Worm (Caenorhabditis elegans) whole organism, early embryonic: ENCODE measurements around the gene Y46E12A.2.

Experiments used
- B0310.2 ChIP-seq: sonication (generic microtip); optimal IDR thresholded peaks from 2 replicates; lab custom pipeline; 2016; ENCODE audit warnings: mild to moderate bottlenecking, missing genetic modification characterization, missing compliant biosample characterization
- F13C5.2 ChIP-seq: sonication (generic microtip); optimal IDR thresholded peaks from 2 replicates; lab custom pipeline; 2017; ENCODE audit warnings: mild to moderate bottlenecking, missing genetic modification characterization, inconsistent platforms, missing compliant biosample characterization
- aly-1 ChIP-seq: sonication (generic microtip); optimal IDR thresholded peaks from 2 replicates; lab custom pipeline; 2016; ENCODE audit warnings: missing genetic modification characterization, missing compliant biosample characterization
- ama-1 ChIP-seq: fragments of 150-350 bp; optimal IDR thresholded peaks from 2 replicates; lab custom pipeline; 2014
- ceh-13 ChIP-seq: fragments of 200-800 bp; sonication (Bioruptor generic); optimal IDR thresholded peaks from 2 replicates; lab custom pipeline; 2018; ENCODE audit warnings: mild to moderate bottlenecking, missing genetic modification characterization, missing compliant biosample characterization
- ceh-36 ChIP-seq: sonication (generic microtip); optimal IDR thresholded peaks from 2 replicates; lab custom pipeline; 2016; ENCODE audit warnings: missing genetic modification characterization, inconsistent platforms, missing compliant biosample characterization
- ets-7 ChIP-seq: sonication (generic microtip); optimal IDR thresholded peaks from 2 replicates; lab custom pipeline; 2016; ENCODE audit warnings: missing genotype, missing genetic modification characterization, missing compliant biosample characterization
- flt-1 ChIP-seq: fragments of 200-800 bp; sonication (Bioruptor generic); IDR thresholded peaks from 2 replicates; pipeline ENCODE4 v1.3.6; 2022; ENCODE audit warnings: missing genetic modification characterization, missing compliant biosample characterization
- hmbx-1 ChIP-seq: sonication (generic microtip); optimal IDR thresholded peaks from 2 replicates; lab custom pipeline; 2016; ENCODE audit warnings: mild to moderate bottlenecking, missing genetic modification characterization, missing compliant biosample characterization
- hmg-4 ChIP-seq: fragments of 200-800 bp; sonication (Bioruptor generic); optimal IDR thresholded peaks from 2 replicates; lab custom pipeline; 2018; ENCODE audit warnings: mild to moderate bottlenecking, missing genetic modification characterization, missing compliant biosample characterization
- hnd-1 ChIP-seq: sonication (generic microtip); optimal IDR thresholded peaks from 2 replicates; lab custom pipeline; 2016; ENCODE audit warnings: missing genetic modification characterization, missing compliant biosample characterization
- pes-1 ChIP-seq: fragments of 200-800 bp; sonication (Bioruptor generic); IDR thresholded peaks from 2 replicates; pipeline ENCODE4 v1.3.6; 2022; ENCODE audit warnings: missing genetic modification reagents, missing genetic modification characterization, missing compliant biosample characterization
- scrt-1 ChIP-seq: fragments of 200-800 bp; sonication (Bioruptor generic); IDR thresholded peaks from 2 replicates; pipeline ENCODE4 v1.3.6; 2022; ENCODE audit warnings: missing genetic modification characterization, missing compliant biosample characterization
- sea-1 ChIP-seq: fragments of 200-800 bp; sonication (Bioruptor generic); conservative IDR thresholded peaks from 2 replicates; pipeline ENCODE4 v1.3.6; 2022; ENCODE audit warnings: missing genetic modification characterization, missing compliant biosample characterization
- tbx-11 ChIP-seq: fragments of 200-800 bp; sonication (Bioruptor generic); IDR thresholded peaks from 2 replicates; pipeline ENCODE4 v1.3.6; 2022; ENCODE audit warnings: missing genetic modification characterization, missing compliant biosample characterization
- tbx-37 ChIP-seq: fragments of 200-800 bp; sonication (Bioruptor generic); conservative IDR thresholded peaks from 2 replicates; pipeline ENCODE4 v1.3.6; 2022; ENCODE audit warnings: missing genetic modification reagents, missing genetic modification characterization, missing compliant biosample characterization
- tra-4 ChIP-seq: sonication (generic microtip); optimal IDR thresholded peaks from 2 replicates; lab custom pipeline; 2017; ENCODE audit warnings: missing genetic modification characterization, missing compliant biosample characterization

Gene Y46E12A.2

DNA sequence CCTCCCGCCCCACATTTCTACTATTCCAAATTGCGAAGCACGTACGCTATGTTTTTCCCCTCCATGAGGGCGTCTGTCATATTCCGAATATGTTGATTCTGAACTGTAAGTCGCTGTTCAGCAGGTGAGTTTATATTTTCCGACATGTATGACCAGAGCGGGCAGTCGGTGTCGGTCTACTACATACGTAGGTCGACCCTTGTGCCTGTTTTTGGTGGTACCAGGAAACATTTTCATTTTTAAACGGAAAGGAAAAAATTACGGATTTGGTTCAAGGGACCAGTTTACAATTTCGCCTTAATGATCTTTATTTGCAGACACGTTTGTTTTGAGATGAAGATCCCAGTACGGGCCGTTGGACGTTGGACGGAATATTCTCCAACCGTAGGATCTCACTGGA is at the start of gene Y46E12A.2:
Y46E12A.2 (plus strand) TSS at position 301 of the 400 bp plus-strand sequence.
- TF ChIP-seq aly-1 (tag; lab: Kevin White, UChicago) (no peak), flt-1 (GFP tag; lab: Robert Waterston, UW) (no peak), ceh-36 (no peak), tra-4 (tag; lab: Kevin White, UChicago) (no peak), ets-7 (tag; lab: Kevin White, UChicago) (no peak), hmbx-1 (no peak), tbx-37 (GFP tag; lab: Robert Waterston, UW) (no peak), sea-1 (GFP tag; lab: Robert Waterston, UW) (no peak), B0310.2 (no peak), ama-1 (lab: Kevin White, UChicago) (no peak), pes-1 (GFP tag; lab: Robert Waterston, UW) (no peak), tbx-11 (GFP tag; lab: Robert Waterston, UW) (no peak), scrt-1 (GFP tag; lab: Robert Waterston, UW) (no peak), ceh-13 (no peak), hnd-1 (tag; lab: Kevin White, UChicago) (no peak), F13C5.2 (tag; lab: Kevin White, UChicago) (no peak), hmg-4 (GFP tag; lab: Kevin White, UChicago) (no peak)

- TF ChIP-seq hmg-4 (GFP tag; lab: Kevin White, UChicago) (no peak), flt-1 (GFP tag; lab: Robert Waterston, UW) (no peak), tbx-37 (GFP tag; lab: Robert Waterston, UW) (no peak), B0310.2 (no peak), scrt-1 (GFP tag; lab: Robert Waterston, UW) (no peak), ceh-36 (peak; percentile 94)
Measured at ce11 chrIII:1713991-1714611, 44.6 kb upstream of the Y46E12A.2 start.

DNA sequence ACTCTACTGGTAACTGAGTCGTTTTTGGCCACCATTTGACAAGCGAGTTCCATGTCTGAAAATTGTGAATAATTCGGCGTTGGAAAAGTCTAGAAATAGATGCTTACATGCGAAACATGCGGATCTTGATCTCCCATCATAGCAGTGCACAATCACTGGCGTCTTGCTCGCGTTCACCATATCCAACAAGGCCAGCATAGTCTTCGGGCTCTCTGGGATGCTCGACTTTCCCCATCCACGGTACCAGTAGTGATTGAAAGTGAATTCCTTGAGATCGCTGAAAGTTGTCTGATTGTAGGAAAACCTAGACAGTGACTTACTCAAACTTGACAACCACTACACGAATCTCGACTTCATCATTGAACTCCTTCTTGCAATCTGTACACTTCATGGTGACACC is 41.0 kb upstream of the Y46E12A.2 start:
- TF ChIP-seq aly-1 (tag; lab: Kevin White, UChicago) (no peak), tbx-11 (GFP tag; lab: Robert Waterston, UW) (no peak), B0310.2 (no peak), flt-1 (GFP tag; lab: Robert Waterston, UW) (no peak), tra-4 (tag; lab: Kevin White, UChicago) (no peak), sea-1 (GFP tag; lab: Robert Waterston, UW) (no peak), scrt-1 (GFP tag; lab: Robert Waterston, UW) (no peak), F13C5.2 (tag; lab: Kevin White, UChicago) (no peak), hnd-1 (tag; lab: Kevin White, UChicago) (no peak), ceh-36 (no peak), ets-7 (tag; lab: Kevin White, UChicago) (no peak), ama-1 (lab: Kevin White, UChicago) (no peak), pes-1 (GFP tag; lab: Robert Waterston, UW) (no peak), tbx-37 (GFP tag; lab: Robert Waterston, UW) (no peak), hmbx-1 (no peak), ceh-13 (no peak), hmg-4 (GFP tag; lab: Kevin White, UChicago) (no peak)

ce11 chrIII:1718800-1719199 is 39.9 kb upstream of the Y46E12A.2 start:
- TF ChIP-seq ceh-36: peak; percentile 90
- TF ChIP-seq tbx-37 (GFP tag; lab: Robert Waterston, UW): no peak

- TF ChIP-seq F13C5.2 (tag; lab: Kevin White, UChicago) (no peak), hmbx-1 (no peak), sea-1 (GFP tag; lab: Robert Waterston, UW) (no peak), pes-1 (GFP tag; lab: Robert Waterston, UW) (no peak), tbx-11 (GFP tag; lab: Robert Waterston, UW) (no peak), B0310.2 (no peak), aly-1 (tag; lab: Kevin White, UChicago) (no peak), ceh-36 (no peak), ceh-13 (no peak), tra-4 (tag; lab: Kevin White, UChicago) (no peak), tbx-37 (GFP tag; lab: Robert Waterston, UW) (no peak), scrt-1 (GFP tag; lab: Robert Waterston, UW) (no peak)
Measured at ce11 chrIII:1731850-1732249, 26.9 kb upstream of the Y46E12A.2 start.

- TF ChIP-seq hmg-4 (GFP tag; lab: Kevin White, UChicago) (no peak), tra-4 (tag; lab: Kevin White, UChicago) (no peak), ama-1 (lab: Kevin White, UChicago) (no peak), ceh-13 (no peak), hmbx-1 (no peak), ets-7 (tag; lab: Kevin White, UChicago) (no peak), hnd-1 (tag; lab: Kevin White, UChicago) (no peak), tbx-37 (GFP tag; lab: Robert Waterston, UW) (no peak), aly-1 (tag; lab: Kevin White, UChicago) (no peak), F13C5.2 (tag; lab: Kevin White, UChicago) (no peak), tbx-11 (GFP tag; lab: Robert Waterston, UW) (no peak), ceh-36 (no peak), flt-1 (GFP tag; lab: Robert Waterston, UW) (no peak), B0310.2 (no peak), sea-1 (GFP tag; lab: Robert Waterston, UW) (no peak), pes-1 (GFP tag; lab: Robert Waterston, UW) (no peak)
Measured at ce11 chrIII:1733001-1733400, 25.7 kb upstream of the Y46E12A.2 start, which contains the start of gene ser-4. ser-4 (minus strand) TSS chrIII:1733101.

DNA sequence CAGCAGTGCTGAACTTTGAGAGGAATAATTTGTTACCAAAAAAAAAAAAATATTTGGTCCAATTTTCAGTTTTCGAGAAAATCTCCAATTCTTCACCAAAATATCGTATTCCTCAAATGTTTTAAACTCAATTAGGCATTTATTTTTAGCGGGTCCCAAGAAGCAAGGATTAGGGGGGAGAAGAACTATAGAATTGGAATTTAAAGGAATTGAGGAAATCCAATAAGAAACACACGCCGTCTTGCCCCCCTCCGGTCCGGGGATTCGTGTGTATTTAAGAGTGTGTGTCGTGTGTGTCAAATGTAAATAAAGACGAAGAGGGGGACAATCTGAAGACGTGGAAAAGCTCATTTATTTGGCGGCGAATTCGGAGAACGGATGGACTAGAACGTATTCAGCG is 25.3 kb upstream of the Y46E12A.2 start:
- TF ChIP-seq tbx-11 (GFP tag; lab: Robert Waterston, UW) (no peak), ets-7 (tag; lab: Kevin White, UChicago) (no peak), tra-4 (tag; lab: Kevin White, UChicago) (no peak), tbx-37 (GFP tag; lab: Robert Waterston, UW) (no peak), aly-1 (tag; lab: Kevin White, UChicago) (no peak), ama-1 (lab: Kevin White, UChicago) (no peak), hmbx-1 (no peak), pes-1 (GFP tag; lab: Robert Waterston, UW) (no peak), hnd-1 (tag; lab: Kevin White, UChicago) (no peak), ceh-36 (no peak)
